Worm (Caenorhabditis elegans) whole organism, young adult: ENCODE data around the gene R05A10.1.

Experiments used
- D2030.7 ChIP-seq: fragments of 200-800 bp; sonication (Bioruptor generic); IDR thresholded peaks from 2 replicates; pipeline ENCODE4 v1.3.6; 2022; ENCODE audit warnings: missing genetic modification reagents, missing genetic modification characterization, missing compliant biosample characterization
- K11D2.4 ChIP-seq: fragments of 200-800 bp; sonication (Bioruptor generic); IDR thresholded peaks from 2 replicates; pipeline ENCODE4 v1.3.6; 2022; ENCODE audit warnings: missing genetic modification reagents, missing genetic modification characterization, missing compliant biosample characterization
- K12H6.12 ChIP-seq: fragments of 200-800 bp; sonication (Bioruptor generic); optimal IDR thresholded peaks from 2 replicates; lab custom pipeline; 2018; ENCODE audit warnings: mild to moderate bottlenecking, missing genetic modification characterization, missing compliant biosample characterization
- Y53G8AR.9 ChIP-seq: fragments of 200-800 bp; sonication (Bioruptor generic); conservative IDR thresholded peaks from 2 replicates; pipeline ENCODE4 v1.3.6; 2022; ENCODE audit warnings: missing genetic modification reagents, missing genetic modification characterization, missing compliant biosample characterization
- ZK185.1 ChIP-seq: sonication (generic microtip); optimal IDR thresholded peaks from 2 replicates; lab custom pipeline; 2016; ENCODE audit warnings: mild to moderate bottlenecking, missing genetic modification characterization, missing compliant biosample characterization; ENCODE audit not compliant: poor library complexity, severe bottlenecking
- ama-1 ChIP-seq, 3 experiments: fragments of 150-350 bp in 1 of 3; sonication (generic microtip) in 2 of 3; optimal IDR thresholded peaks; 2 replicates each; lab custom pipeline; 2014 to 2018; ENCODE audit warnings: missing biosample characterization in 2 of 3, missing genetic modification characterization in 2 of 3, missing genetic modification reagents in 2 of 3
- aptf-2 ChIP-seq: fragments of 200-800 bp; sonication (Bioruptor generic); conservative IDR thresholded peaks from 2 replicates; pipeline ENCODE4 v1.3.6; 2022; ENCODE audit warnings: missing genetic modification reagents, missing genetic modification characterization, missing compliant biosample characterization
- bed-2 ChIP-seq: fragments of 200-800 bp; sonication (Bioruptor generic); IDR thresholded peaks from 2 replicates; pipeline ENCODE4 v1.3.6; 2022; ENCODE audit warnings: missing genetic modification reagents, missing genetic modification characterization, missing compliant biosample characterization
- cebp-2 ChIP-seq: fragments of 200-800 bp; sonication (Bioruptor generic); IDR thresholded peaks from 2 replicates; pipeline ENCODE4 v1.3.6; 2022; ENCODE audit warnings: missing genetic modification characterization, missing compliant biosample characterization
- dpl-1 ChIP-seq: fragments of 150-350 bp; optimal IDR thresholded peaks from 2 replicates; lab custom pipeline; 2014; ENCODE audit warnings: missing biosample characterization, missing genetic modification reagents, missing genetic modification characterization
- efl-1 ChIP-seq: fragments of 150-350 bp; optimal IDR thresholded peaks from 2 replicates; lab custom pipeline; 2014; ENCODE audit warnings: missing biosample characterization, missing genetic modification reagents, missing genetic modification characterization
- egl-18 ChIP-seq: fragments of 200-800 bp; sonication (Bioruptor generic); IDR thresholded peaks from 2 replicates; pipeline ENCODE4 v1.3.6; 2022; ENCODE audit warnings: missing genetic modification reagents, missing genetic modification characterization, missing compliant biosample characterization
- egl-44 ChIP-seq: fragments of 200-800 bp; sonication (Bioruptor generic); IDR thresholded peaks from 2 replicates; pipeline ENCODE4 v1.3.6; 2022; ENCODE audit warnings: missing genetic modification reagents, missing genetic modification characterization, missing compliant biosample characterization
- egrh-3 ChIP-seq: fragments of 200-800 bp; sonication (Bioruptor generic); IDR thresholded peaks from 2 replicates; pipeline ENCODE4 v1.3.6; 2022; ENCODE audit warnings: missing genetic modification reagents, missing genetic modification characterization, missing compliant biosample characterization
- ekl-4 ChIP-seq: fragments of 200-800 bp; sonication (Bioruptor generic); IDR thresholded peaks from 2 replicates; pipeline ENCODE4 v1.3.6; 2022; ENCODE audit warnings: missing genetic modification reagents, missing genetic modification characterization, missing compliant biosample characterization
- hrde-1 ChIP-seq: sonication (generic microtip); optimal IDR thresholded peaks from 2 replicates; lab custom pipeline; 2016; ENCODE audit warnings: missing genetic modification characterization, mild to moderate bottlenecking, missing compliant biosample characterization, moderate library complexity, missing genotype, missing genetic modification reagents, borderline replicate concordance
- lin-35 ChIP-seq, 3 experiments: fragments of 150-350 bp in 2 of 3; sonication (generic microtip) in 1 of 3; optimal IDR thresholded peaks; 2 replicates each; lab custom pipeline; 2014 to 2018; ENCODE audit warnings: missing biosample characterization in 3 of 3, missing genetic modification characterization in 3 of 3, missing genetic modification reagents in 3 of 3
- madf-10 ChIP-seq: sonication (generic microtip); optimal IDR thresholded peaks from 2 replicates; lab custom pipeline; 2016; ENCODE audit warnings: mild to moderate bottlenecking, missing genetic modification characterization, missing compliant biosample characterization
- madf-6 ChIP-seq: fragments of 200-800 bp; sonication (Bioruptor generic); IDR thresholded peaks from 2 replicates; pipeline ENCODE4 v1.3.6; 2022; ENCODE audit warnings: missing genetic modification reagents, missing genetic modification characterization, missing compliant biosample characterization
- madf-8 ChIP-seq: fragments of 200-800 bp; sonication (Bioruptor generic); conservative IDR thresholded peaks from 2 replicates; pipeline ENCODE4 v1.3.6; 2022; ENCODE audit warnings: missing genetic modification reagents, missing genetic modification characterization, missing compliant biosample characterization
- mel-28 ChIP-seq: sonication (generic microtip); optimal IDR thresholded peaks from 2 replicates; lab custom pipeline; 2016; ENCODE audit warnings: borderline replicate concordance, mild to moderate bottlenecking, missing genetic modification characterization, missing compliant biosample characterization
- mes-4 ChIP-seq: sonication (generic microtip); optimal IDR thresholded peaks from 2 replicates; lab custom pipeline; 2016; ENCODE audit warnings: missing genotype, missing genetic modification characterization, missing compliant biosample characterization
- nfya-2 ChIP-seq: fragments of 200-800 bp; sonication (Bioruptor generic); IDR thresholded peaks from 2 replicates; pipeline ENCODE4 v1.3.6; 2022; ENCODE audit warnings: missing genetic modification reagents, missing genetic modification characterization, missing compliant biosample characterization
- nhr-80 ChIP-seq: sonication (generic microtip); optimal IDR thresholded peaks from 2 replicates; lab custom pipeline; 2016; ENCODE audit warnings: missing genetic modification characterization, missing compliant biosample characterization
- repo-1 ChIP-seq: sonication (generic microtip); optimal IDR thresholded peaks from 2 replicates; lab custom pipeline; 2017; ENCODE audit warnings: mild to moderate bottlenecking, missing genetic modification characterization, missing compliant biosample characterization
- snpc-3.4 ChIP-seq: sonication (generic microtip); optimal IDR thresholded peaks from 2 replicates; lab custom pipeline; 2017; ENCODE audit warnings: missing genetic modification characterization, mild to moderate bottlenecking, missing compliant biosample characterization, antibody characterized with exemption, moderate library complexity, missing genotype, missing genetic modification reagents
- snpc-4 ChIP-seq, 5 experiments: fragments of 150-350 bp in 1 of 5; sonication (generic microtip) in 4 of 5; optimal IDR thresholded peaks; 2 replicates each; lab custom pipeline; 2014 to 2018; ENCODE audit warnings: missing genetic modification characterization in 5 of 5, missing biosample characterization in 3 of 5, antibody characterized with exemption in 2 of 5, mild to moderate bottlenecking in 2 of 5, missing compliant biosample characterization in 2 of 5, missing genotype in 2 of 5, moderate library complexity in 2 of 5, missing genetic modification reagents in 1 of 5
- tbx-9 ChIP-seq: sonication (generic microtip); optimal IDR thresholded peaks from 2 replicates; lab custom pipeline; 2016; ENCODE audit warnings: borderline replicate concordance, missing genetic modification characterization, inconsistent platforms, missing compliant biosample characterization
- tlf-1 ChIP-seq: fragments of 200-800 bp; sonication (Bioruptor generic); optimal IDR thresholded peaks from 2 replicates; lab custom pipeline; 2018; ENCODE audit warnings: mild to moderate bottlenecking, missing genetic modification characterization, missing compliant biosample characterization
- ztf-25 ChIP-seq: fragments of 200-800 bp; sonication (Bioruptor generic); IDR thresholded peaks from 2 replicates; pipeline ENCODE4 v1.3.6; 2022; ENCODE audit warnings: missing genetic modification reagents, missing genetic modification characterization, missing compliant biosample characterization

The R05A10.1 gene

ce11 chrIV:14193196-14193595, 11.0 kb downstream of the R05A10.1 start, which contains the start of gene K01G12.3 (continued):
- TF ChIP-seq ama-1 (optimal IDR thresholded peaks at IDR 0.05; lab: Kevin White, UChicago) (no peak), ama-1 (GFP tag; optimal IDR thresholded peaks at IDR 0.05; lab: Kevin White, UChicago) (no peak), egrh-3 (no peak)

- TF ChIP-seq nfya-2 (GFP tag; lab: Robert Waterston, UW) (no peak), aptf-2 (GFP tag; lab: Robert Waterston, UW) (no peak), Y53G8AR.9 (GFP tag; lab: Robert Waterston, UW) (no peak), egl-44 (GFP tag; lab: Robert Waterston, UW) (no peak), tlf-1 (GFP tag; lab: Kevin White, UChicago) (no peak), mes-4 (no peak), D2030.7 (GFP tag; lab: Robert Waterston, UW) (no peak), egl-18 (no peak), nhr-80 (tag; lab: Kevin White, UChicago) (no peak)
Measured at ce11 chrIV:14194317-14194716, 12.1 kb downstream of the R05A10.1 start.

- TF ChIP-seq K12H6.12 (tag; lab: Kevin White, UChicago): no peak
- TF ChIP-seq K11D2.4: no peak
- TF ChIP-seq mel-28: no peak
- no peak for TF ChIP-seq snpc-4 (GFP tag; optimal IDR thresholded peaks at IDR 0.05; lab: Kevin White, UChicago)
- peak in 1 of 4 experiments; percentile 29 for TF ChIP-seq snpc-4 (tag; optimal IDR thresholded peaks at IDR 0.05; lab: Kevin White, UChicago)
- TF ChIP-seq madf-6 (GFP tag; lab: Robert Waterston, UW): peak; percentile 49; the same call in 1 of the 2 replicates
- TF ChIP-seq bed-2 (GFP tag; lab: Robert Waterston, UW): no peak
- no peak for TF ChIP-seq nfya-2 (GFP tag; lab: Robert Waterston, UW)
- peak; percentile 15 for TF ChIP-seq dpl-1 (GFP tag; lab: Kevin White, UChicago)
- no peak for TF ChIP-seq madf-10 (tag; lab: Kevin White, UChicago)
- no peak for TF ChIP-seq ztf-25 (GFP tag; lab: Robert Waterston, UW)
- no peak for TF ChIP-seq cebp-2
- no peak for TF ChIP-seq repo-1 (tag; lab: Kevin White, UChicago)
- TF ChIP-seq efl-1 (GFP tag; lab: Kevin White, UChicago): peak; percentile 49
- no peak for TF ChIP-seq ZK185.1 (tag; lab: Kevin White, UChicago)
- no peak for TF ChIP-seq mes-4
Measured at ce11 chrIV:14196176-14196575, 14.0 kb downstream of the R05A10.1 start, which contains the start of gene F02H6.2. F02H6.2 (plus strand) TSS chrIV:14196476.

- TF ChIP-seq snpc-3.4 (tag; lab: Kevin White, UChicago) (no peak), madf-6 (GFP tag; lab: Robert Waterston, UW) (peak; percentile 66), tbx-9 (tag; lab: Kevin White, UChicago) (no peak), hrde-1 (no peak), ekl-4 (GFP tag; lab: Robert Waterston, UW) (no peak), snpc-4 (GFP tag; optimal IDR thresholded peaks at IDR 0.05; lab: Kevin White, UChicago) (no peak), snpc-4 (tag; optimal IDR thresholded peaks at IDR 0.05; lab: Kevin White, UChicago) (peak in 1 of 4 experiments; percentile 3), madf-8 (GFP tag; lab: Robert Waterston, UW) (peak; percentile 22; the same call in 1 of the 2 replicates), efl-1 (GFP tag; lab: Kevin White, UChicago) (peak; percentile 73), dpl-1 (GFP tag; lab: Kevin White, UChicago) (peak; percentile 17), lin-35 (GFP tag; optimal IDR thresholded peaks at IDR 0.05; lab: Kevin White, UChicago) (no peak), ama-1 (optimal IDR thresholded peaks at IDR 0.05; lab: Kevin White, UChicago) (no peak), ama-1 (GFP tag; optimal IDR thresholded peaks at IDR 0.05; lab: Kevin White, UChicago) (no peak)
Measured at ce11 chrIV:14203162-14203561, 21.0 kb downstream of the R05A10.1 start, which contains the start of gene F02H6.3. F02H6.3 (plus strand) TSS chrIV:14203427.
